Comparison of ENCODE assay signal across 5 worm cellular contexts in the genomic region with DNA sequence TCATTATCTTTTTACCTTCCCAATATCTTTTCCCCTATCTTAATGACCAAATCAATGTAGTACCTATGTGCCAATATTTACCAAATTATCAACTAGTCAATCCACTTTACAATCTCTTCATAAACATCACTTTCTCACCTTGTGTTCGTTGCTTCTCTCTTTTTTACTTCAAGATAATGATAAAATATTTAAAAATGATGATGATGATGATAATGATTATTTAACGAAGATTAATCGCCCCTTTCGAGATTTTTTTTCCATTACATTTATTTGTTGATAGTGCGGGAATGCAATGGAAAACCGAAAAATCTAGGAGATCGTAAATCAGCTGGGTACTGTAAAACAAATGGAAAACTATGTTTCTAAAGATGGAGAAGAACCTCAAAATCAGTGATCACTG.
TF ChIP-seq lines count a peak whose summit lies in the region.

No protein-coding gene starts in this region.

TF ChIP-seq in whole organism, L1 larva, 84 proteins besides CTCF, POLR2A, EP300 and RAD21:
- TF ChIP-seq elt-3 (tag; optimal IDR thresholded peaks at IDR 0.05; lab: Kevin White, UChicago) (peak in 2 of 6 experiments; percentile 58 to 79), hlh-4 (tag; optimal IDR thresholded peaks at IDR 0.05; lab: Kevin White, UChicago) (no peak), nhr-85 (tag; lab: Kevin White, UChicago) (peak; percentile 69), lin-14 (GFP tag; optimal IDR thresholded peaks at IDR 0.05; lab: Kevin White, UChicago) (peak; percentile 42), nhr-20 (tag; optimal IDR thresholded peaks at IDR 0.05; lab: Kevin White, UChicago) (peak; percentile 18), zag-1 (tag; optimal IDR thresholded peaks at IDR 0.05; lab: Kevin White, UChicago) (no peak), nhr-71 (tag; optimal IDR thresholded peaks at IDR 0.05; lab: Kevin White, UChicago) (peak; percentile 44), nhr-77 (tag; optimal IDR thresholded peaks at IDR 0.05; lab: Kevin White, UChicago) (no peak), blmp-1 (tag; optimal IDR thresholded peaks at IDR 0.05; lab: Kevin White, UChicago) (peak; percentile 54), grh-1 (GFP tag; IDR thresholded peaks at IDR 0.05; lab: Robert Waterston, UW) (0 out of 2 replicates have a peak, but pooled peaks have one; percentile 15), C34B4.2 (tag; optimal IDR thresholded peaks at IDR 0.05; lab: Kevin White, UChicago) (no peak), nhr-90 (tag; optimal IDR thresholded peaks at IDR 0.05; lab: Kevin White, UChicago; ENCODE audit: poor library complexity) (peak; percentile 4), lsy-2 (tag; optimal IDR thresholded peaks at IDR 0.05; lab: Kevin White, UChicago) (peak in 1 of 2 experiments; percentile 49), tbx-2 (tag; optimal IDR thresholded peaks at IDR 0.05; lab: Kevin White, UChicago) (peak; percentile 9)

TF ChIP-seq in whole organism, L2 larva, 48 proteins besides CTCF, POLR2A, EP300 and RAD21 (continues in another document):
- TF ChIP-seq unc-39 (tag; optimal IDR thresholded peaks at IDR 0.05; lab: Kevin White, UChicago) (no peak), elt-3 (tag; optimal IDR thresholded peaks at IDR 0.05; lab: Kevin White, UChicago) (no peak), egl-27 (tag; optimal IDR thresholded peaks at IDR 0.05; lab: Kevin White, UChicago) (peak; percentile 22), nhr-129 (tag; optimal IDR thresholded peaks at IDR 0.05; lab: Kevin White, UChicago) (no peak), nhr-23 (tag; optimal IDR thresholded peaks at IDR 0.05; lab: Kevin White, UChicago) (no peak), fos-1 (tag; optimal IDR thresholded peaks at IDR 0.05; lab: Kevin White, UChicago) (no peak), lin-13 (GFP tag; optimal IDR thresholded peaks at IDR 0.05; lab: Kevin White, UChicago) (no peak), snpc-4 (tag; optimal IDR thresholded peaks at IDR 0.05; lab: Kevin White, UChicago) (no peak), nhr-21 (tag; optimal IDR thresholded peaks at IDR 0.05; lab: Kevin White, UChicago) (no peak), ceh-16 (tag; optimal IDR thresholded peaks at IDR 0.05; lab: Kevin White, UChicago) (no peak), ama-1 (optimal IDR thresholded peaks at IDR 0.05; lab: Kevin White, UChicago) (no peak), nhr-6 (tag; optimal IDR thresholded peaks at IDR 0.05; lab: Kevin White, UChicago) (no peak), ceh-82 (tag; optimal IDR thresholded peaks at IDR 0.05; lab: Kevin White, UChicago) (no peak), F13H6.1 (tag; optimal IDR thresholded peaks at IDR 0.05; lab: Kevin White, UChicago) (no peak), lin-11 (tag; optimal IDR thresholded peaks at IDR 0.05; lab: Kevin White, UChicago) (no peak), sma-9 (GFP tag; optimal IDR thresholded peaks at IDR 0.05; lab: Kevin White, UChicago) (no peak), sma-9 (tag; optimal IDR thresholded peaks at IDR 0.05; lab: Kevin White, UChicago) (no peak), mbf-1 (tag; optimal IDR thresholded peaks at IDR 0.05; lab: Kevin White, UChicago) (no peak), blmp-1 (tag; optimal IDR thresholded peaks at IDR 0.05; lab: Kevin White, UChicago; ENCODE audit: insufficient read depth) (no peak), nhr-25 (tag; optimal IDR thresholded peaks at IDR 0.05; lab: Kevin White, UChicago) (peak; percentile 28)

TF ChIP-seq in whole organism, L3 larva, 47 proteins besides CTCF, POLR2A, EP300 and RAD21:
- TF ChIP-seq egl-27 (tag; optimal IDR thresholded peaks at IDR 0.05; lab: Kevin White, UChicago) (no peak), lsy-12 (tag; optimal IDR thresholded peaks at IDR 0.05; lab: Kevin White, UChicago) (no peak), unc-62 (GFP tag; optimal IDR thresholded peaks at IDR 0.05; lab: Kevin White, UChicago) (no peak), ZK546.5 (tag; optimal IDR thresholded peaks at IDR 0.05; lab: Kevin White, UChicago) (no peak), eor-1 (tag; optimal IDR thresholded peaks at IDR 0.05; lab: Kevin White, UChicago) (no peak), daf-12 (tag; optimal IDR thresholded peaks at IDR 0.05; lab: Kevin White, UChicago) (no peak), nhr-25 (tag; optimal IDR thresholded peaks at IDR 0.05; lab: Kevin White, UChicago) (peak; percentile 4), elt-3 (tag; optimal IDR thresholded peaks at IDR 0.05; lab: Kevin White, UChicago) (peak in 2 of 3 experiments; percentile 23 to 49)
TF ChIP-seq in whole organism, L3 larva: peak in this region for 2.

TF ChIP-seq in whole organism, L4 larva, 104 proteins besides CTCF, POLR2A, EP300 and RAD21:
- TF ChIP-seq gei-8 (GFP tag; optimal IDR thresholded peaks at IDR 0.05; lab: Kevin White, UChicago) = no peak
- TF ChIP-seq nhr-28 (tag; optimal IDR thresholded peaks at IDR 0.05; lab: Kevin White, UChicago) = peak; percentile 32
- TF ChIP-seq vab-7 (GFP tag; IDR thresholded peaks at IDR 0.05; lab: Robert Waterston, UW) = no peak
- TF ChIP-seq ceh-20 (GFP tag; IDR thresholded peaks at IDR 0.05; lab: Robert Waterston, UW) = peak; percentile 34; the same call in 1 of the 2 replicates
- 0 out of 2 replicates have a peak, but pooled peaks have one; percentile 26 for TF ChIP-seq tra-1 (GFP tag; IDR thresholded peaks at IDR 0.05; lab: Robert Waterston, UW)
- peak in 1 of 2 experiments; percentile 79 for TF ChIP-seq unc-62 (GFP tag; optimal IDR thresholded peaks at IDR 0.05 in 1 of 2; lab: Kevin White, UChicago)
- TF ChIP-seq unc-62 (tag; optimal IDR thresholded peaks at IDR 0.05; lab: Kevin White, UChicago) = no peak

TF ChIP-seq in whole organism, late embryonic, 69 proteins besides CTCF, POLR2A, EP300 and RAD21:
- TF ChIP-seq syd-9 (tag; optimal IDR thresholded peaks at IDR 0.05; lab: Kevin White, UChicago) = no peak
- peak; percentile 21 for TF ChIP-seq elt-2 (tag; optimal IDR thresholded peaks at IDR 0.05; lab: Kevin White, UChicago)
